Worm (Caenorhabditis elegans) whole organism, young adult: ENCODE results near the gene nep-9.

Experiments used
- F33H1.4 ChIP-seq: fragments of 200-800 bp; sonication (Bioruptor generic); IDR thresholded peaks from 2 replicates; pipeline ENCODE4 v1.3.6; 2022; ENCODE audit warnings: missing genetic modification reagents, missing genetic modification characterization, missing compliant biosample characterization
- F49E8.2 ChIP-seq: sonication (generic microtip); optimal IDR thresholded peaks from 3 replicates; lab custom pipeline; 2017; ENCODE audit warnings: missing genetic modification characterization, mild to moderate bottlenecking, missing compliant biosample characterization, antibody characterized with exemption, moderate library complexity; ENCODE audit not compliant: insufficient read depth
- T26A5.8 ChIP-seq: sonication (generic microtip); optimal IDR thresholded peaks from 2 replicates; lab custom pipeline; 2016; ENCODE audit warnings: missing genetic modification characterization, missing compliant biosample characterization
- cebp-1 ChIP-seq, 2 experiments: fragments of 200-800 bp in 1 of 2; sonication (Bioruptor generic) in 1 of 2; sonication (generic microtip) in 1 of 2; IDR thresholded peaks in 1 of 2; optimal IDR thresholded peaks in 1 of 2; 2 replicates each; pipeline versions ENCODE4 v1.3.6 to Lab custom; 2017 to 2022; ENCODE audit warnings: missing compliant biosample characterization in 2 of 2, missing genetic modification characterization in 2 of 2, mild to moderate bottlenecking in 1 of 2, missing genetic modification reagents in 1 of 2, moderate library complexity in 1 of 2
- lin-40 ChIP-seq: sonication (generic microtip); optimal IDR thresholded peaks from 2 replicates; lab custom pipeline; 2016; ENCODE audit warnings: missing genetic modification characterization, mild to moderate bottlenecking, missing compliant biosample characterization, missing genotype, missing genetic modification reagents
- madf-6 ChIP-seq: fragments of 200-800 bp; sonication (Bioruptor generic); IDR thresholded peaks from 2 replicates; pipeline ENCODE4 v1.3.6; 2022; ENCODE audit warnings: missing genetic modification reagents, missing genetic modification characterization, missing compliant biosample characterization
- rec-8 ChIP-seq, 2 experiments: sonication (generic microtip); optimal IDR thresholded peaks; 2 replicates each; lab custom pipeline; 2016; ENCODE audit warnings: mild to moderate bottlenecking in 2 of 2, missing genetic modification characterization in 2 of 2, missing genetic modification reagents in 2 of 2, missing genotype in 2 of 2, missing biosample characterization in 1 of 2, missing compliant biosample characterization in 1 of 2, moderate library complexity in 1 of 2
- snpc-1.3 ChIP-seq: sonication (generic microtip); optimal IDR thresholded peaks from 2 replicates; lab custom pipeline; 2017; ENCODE audit warnings: missing genetic modification characterization, mild to moderate bottlenecking, missing compliant biosample characterization, antibody characterized with exemption, moderate library complexity, missing genotype, missing genetic modification reagents; ENCODE audit not compliant: insufficient read depth
- ztf-26 ChIP-seq: sonication (generic microtip); optimal IDR thresholded peaks from 2 replicates; lab custom pipeline; 2017; ENCODE audit warnings: missing genetic modification characterization, missing compliant biosample characterization

DNA sequence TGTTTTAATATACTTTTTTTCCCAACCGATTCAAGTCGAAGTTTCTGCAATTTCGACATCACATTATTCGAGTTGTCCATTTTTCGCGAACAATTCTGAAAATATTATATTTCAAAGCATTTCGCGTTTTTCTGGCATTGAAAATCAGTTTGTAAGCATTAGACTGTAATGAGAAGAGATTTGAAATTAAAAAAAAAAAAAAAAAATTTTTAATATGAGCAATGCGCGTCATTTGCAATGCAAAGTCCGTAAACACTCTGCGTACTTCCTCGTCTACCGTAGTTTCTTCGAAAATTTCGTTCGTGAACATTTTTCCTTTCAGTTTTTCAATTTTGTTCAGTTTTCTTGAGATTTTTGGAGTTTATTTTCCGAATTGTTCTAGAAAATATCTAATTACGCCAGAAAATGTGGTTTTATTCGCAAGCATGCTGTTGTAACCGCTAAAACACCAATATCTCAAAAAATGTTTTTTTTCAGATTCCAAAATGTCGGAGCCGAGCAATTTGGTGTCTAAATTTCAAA lies 46.2 kb upstream of the nep-9 start, which contains the start of the genes C16C8.5 and C16C8.16:
- TF ChIP-seq T26A5.8 (tag; lab: Kevin White, UChicago) = no peak
- TF ChIP-seq rec-8 (tag; optimal IDR thresholded peaks at IDR 0.05; lab: Kevin White, UChicago) = no peak
- TF ChIP-seq madf-6 (GFP tag; lab: Robert Waterston, UW) = peak; percentile 21; the same call in 1 of the 2 replicates
- no peak for TF ChIP-seq F49E8.2 (tag; lab: Kevin White, UChicago)
- TF ChIP-seq F33H1.4 (GFP tag; lab: Robert Waterston, UW) = no peak
- no peak for TF ChIP-seq ztf-26 (tag; lab: Kevin White, UChicago)
- no peak for TF ChIP-seq cebp-1 (GFP tag; IDR thresholded peaks at IDR 0.05; lab: Robert Waterston, UW)
- TF ChIP-seq cebp-1 (tag; optimal IDR thresholded peaks at IDR 0.05; lab: Kevin White, UChicago) = no peak
- no peak for TF ChIP-seq lin-40 (tag; lab: Kevin White, UChicago)
- no peak for TF ChIP-seq snpc-1.3 (tag; lab: Kevin White, UChicago)
